Worm (Caenorhabditis elegans) whole organism, young adult: ENCODE data around the gene trd-1.
A peak's percentile ranks its signal among the peaks of the same experiment; 100 is the strongest.

ENCODE experiments used
- D2030.7 ChIP-seq: fragments of 200-800 bp; sonication (Bioruptor generic); IDR thresholded peaks from 2 replicates; pipeline ENCODE4 v1.3.6; 2022; ENCODE audit warnings: missing genetic modification reagents, missing genetic modification characterization, missing compliant biosample characterization
- T26A5.8 ChIP-seq: sonication (generic microtip); optimal IDR thresholded peaks from 2 replicates; lab custom pipeline; 2016; ENCODE audit warnings: missing genetic modification characterization, missing compliant biosample characterization
- cebp-1 ChIP-seq, 2 experiments: fragments of 200-800 bp in 1 of 2; sonication (Bioruptor generic) in 1 of 2; sonication (generic microtip) in 1 of 2; IDR thresholded peaks in 1 of 2; optimal IDR thresholded peaks in 1 of 2; 2 replicates each; pipeline versions ENCODE4 v1.3.6 to Lab custom; 2017 to 2022; ENCODE audit warnings: missing compliant biosample characterization in 2 of 2, missing genetic modification characterization in 2 of 2, mild to moderate bottlenecking in 1 of 2, missing genetic modification reagents in 1 of 2, moderate library complexity in 1 of 2
- ceh-100 ChIP-seq: fragments of 200-800 bp; sonication (Bioruptor generic); IDR thresholded peaks from 2 replicates; pipeline ENCODE4 v1.3.6; 2022; ENCODE audit warnings: missing genetic modification reagents, missing genetic modification characterization, missing compliant biosample characterization
- dpl-1 ChIP-seq: fragments of 150-350 bp; optimal IDR thresholded peaks from 2 replicates; lab custom pipeline; 2014; ENCODE audit warnings: missing biosample characterization, missing genetic modification reagents, missing genetic modification characterization
- ekl-4 ChIP-seq: fragments of 200-800 bp; sonication (Bioruptor generic); IDR thresholded peaks from 2 replicates; pipeline ENCODE4 v1.3.6; 2022; ENCODE audit warnings: missing genetic modification reagents, missing genetic modification characterization, missing compliant biosample characterization
- hlh-12 ChIP-seq: sonication (generic microtip); optimal IDR thresholded peaks from 2 replicates; lab custom pipeline; 2016; ENCODE audit warnings: missing genetic modification characterization, missing compliant biosample characterization
- unc-130 ChIP-seq: sonication (generic microtip); optimal IDR thresholded peaks from 2 replicates; lab custom pipeline; 2016; ENCODE audit warnings: missing genetic modification reagents, missing genetic modification characterization, missing compliant biosample characterization
- unc-62 ChIP-seq: fragments of 150-350 bp; optimal IDR thresholded peaks from 2 replicates; lab custom pipeline; 2014; ENCODE audit warnings: missing biosample characterization, missing genetic modification reagents, missing genetic modification characterization
- zfh-2 ChIP-seq: fragments of 200-800 bp; sonication (Bioruptor generic); conservative IDR thresholded peaks from 2 replicates; pipeline ENCODE4 v1.3.6; 2022; ENCODE audit warnings: missing genetic modification reagents, missing genetic modification characterization, missing compliant biosample characterization
- ztf-28 ChIP-seq: fragments of 200-800 bp; sonication (Bioruptor generic); IDR thresholded peaks from 2 replicates; pipeline ENCODE4 v1.3.6; 2022; ENCODE audit warnings: missing genetic modification reagents, missing genetic modification characterization, missing compliant biosample characterization

- TF ChIP-seq ekl-4, result peak; percentile 32; the same call in 1 of the 2 replicates
- TF ChIP-seq ceh-100 (GFP tag; lab: Robert Waterston, UW), result no peak
- TF ChIP-seq hlh-12, result no peak
- no peak for TF ChIP-seq zfh-2
- TF ChIP-seq unc-130, result no peak
- no peak for TF ChIP-seq T26A5.8 (tag; lab: Kevin White, UChicago)
- no peak for TF ChIP-seq D2030.7
- TF ChIP-seq ztf-28 (GFP tag; lab: Robert Waterston, UW), result no peak
- no peak for TF ChIP-seq unc-62 (GFP tag; lab: Kevin White, UChicago)
- no peak for TF ChIP-seq cebp-1 (GFP tag; IDR thresholded peaks at IDR 0.05; lab: Robert Waterston, UW)
- TF ChIP-seq cebp-1 (tag; optimal IDR thresholded peaks at IDR 0.05; lab: Kevin White, UChicago), result peak; percentile 39
- TF ChIP-seq dpl-1 (GFP tag; lab: Kevin White, UChicago), result no peak
Observed at ce11 chrIII:7357356-7357755, 28.7 kb upstream of the trd-1 start, which contains the start of gene F08F8.10.
